Fruit fly (Drosophila melanogaster): ENCODE results near the gene CG31769.

CG31769 gene

DNA sequence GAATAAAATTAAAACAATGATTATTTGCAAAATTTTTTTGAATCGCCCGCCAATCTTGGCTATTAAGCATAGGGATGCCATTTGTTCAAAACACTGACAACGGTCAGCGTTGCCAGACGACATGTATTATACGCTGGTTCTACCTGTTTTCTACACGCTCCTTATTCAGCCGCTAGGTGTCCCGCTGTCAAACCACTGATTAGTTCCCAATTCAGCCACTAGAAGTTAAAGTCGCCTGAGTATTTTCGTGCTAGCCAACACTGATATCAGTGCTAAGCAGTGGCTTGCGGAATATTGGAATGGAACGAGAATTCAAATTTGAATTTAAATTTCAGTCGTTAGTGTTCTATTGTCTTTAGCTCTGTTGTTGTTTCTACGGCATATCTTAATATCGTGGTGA, 15.9 kb downstream of the CG31769 start (continued):
- TF ChIP-seq Bgb (GFP tag; IDR thresholded peaks at IDR 0.05; ENCODE audit: partially characterized antibody) = no peak; the same call in 1 of the 2 replicates
- TF ChIP-seq CG17568 (GFP tag; optimal IDR thresholded peaks at IDR 0.05) = no peak
- TF ChIP-seq CG32532 (GFP tag; IDR thresholded peaks at IDR 0.05) = no peak
- TF ChIP-seq CG6813 (GFP tag; optimal IDR thresholded peaks at IDR 0.05) = no peak
- peak; percentile 43 for TF ChIP-seq CG1602 (GFP tag; optimal IDR thresholded peaks at IDR 0.05)
- TF ChIP-seq ase (GFP tag; IDR thresholded peaks at IDR 0.05) = no peak; the same call in 2 of the 3 replicates
- peak; percentile 13 for TF ChIP-seq CG10209 (GFP tag; optimal IDR thresholded peaks at IDR 0.05)
- TF ChIP-seq Mes4 (GFP tag; optimal IDR thresholded peaks at IDR 0.05) = no peak
- TF ChIP-seq Fer2 (tag; optimal IDR thresholded peaks at IDR 0.05) = no peak
- no peak for TF ChIP-seq rib (GFP tag; IDR thresholded peaks at IDR 0.05)
- no peak for TF ChIP-seq CG18262 (tag; optimal IDR thresholded peaks at IDR 0.05)
- no peak for TF ChIP-seq BEAF-32 (GFP tag; optimal IDR thresholded peaks at IDR 0.05)
- TF ChIP-seq amos (GFP tag; IDR thresholded peaks at IDR 0.05; ENCODE audit: partially characterized antibody) = peak; percentile 74
- no peak for TF ChIP-seq sens-2 (GFP tag; IDR thresholded peaks at IDR 0.05)
- TF ChIP-seq CG42726 (GFP tag; IDR thresholded peaks at IDR 0.05; ENCODE audit: partially characterized antibody) = no peak; the same call in 1 of the 2 replicates
- TF ChIP-seq Hr39 (optimal IDR thresholded peaks at IDR 0.05) = no peak
- no peak for TF ChIP-seq GATAe (GFP tag; conservative IDR thresholded peaks at IDR 0.05)
- TF ChIP-seq CoRest (tag; optimal IDR thresholded peaks at IDR 0.05) = peak; percentile 0
- TF ChIP-seq tll (GFP tag; optimal IDR thresholded peaks at IDR 0.05) = no peak
- no peak for TF ChIP-seq CG16815 (GFP tag; optimal IDR thresholded peaks at IDR 0.05)
- no peak for TF ChIP-seq dm (GFP tag; optimal IDR thresholded peaks at IDR 0.05)
- TF ChIP-seq ttk (GFP tag; IDR thresholded peaks at IDR 0.05) = no peak; the same call in 1 of the 2 replicates
- no peak for TF ChIP-seq Oli (tag; optimal IDR thresholded peaks at IDR 0.05)
- TF ChIP-seq CG4730 (GFP tag; IDR thresholded peaks at IDR 0.05) = no peak
- TF ChIP-seq ash1 (GFP tag; optimal IDR thresholded peaks at IDR 0.05) = no peak
- peak; percentile 61 for TF ChIP-seq Xbp1 (GFP tag; optimal IDR thresholded peaks at IDR 0.05)
- TF ChIP-seq D19B (GFP tag; optimal IDR thresholded peaks at IDR 0.05) = no peak
- peak; percentile 31 for TF ChIP-seq Dip3 (GFP tag; optimal IDR thresholded peaks at IDR 0.05)
- no peak for TF ChIP-seq E2f1 (GFP tag; IDR thresholded peaks at IDR 0.05)
- no peak for TF ChIP-seq CG7987 (GFP tag; optimal IDR thresholded peaks at IDR 0.05)
- peak; percentile 40 for TF ChIP-seq HmgD (GFP tag; optimal IDR thresholded peaks at IDR 0.05)
- no peak for TF ChIP-seq Abd-B (GFP tag; optimal IDR thresholded peaks at IDR 0.05)
- TF ChIP-seq Six4 (GFP tag; optimal IDR thresholded peaks at IDR 0.05) = no peak
- no peak; the same call in 1 of the 2 replicates for TF ChIP-seq gt (GFP tag; IDR thresholded peaks at IDR 0.05)
- no peak for TF ChIP-seq CG10321 (GFP tag; IDR thresholded peaks at IDR 0.05)
- TF ChIP-seq CG7786 (GFP tag; optimal IDR thresholded peaks at IDR 0.05) = peak; percentile 45
- no peak for TF ChIP-seq CG17385 (GFP tag; optimal IDR thresholded peaks at IDR 0.05)
- no peak for TF ChIP-seq crp (GFP tag; optimal IDR thresholded peaks at IDR 0.05)
- no peak for TF ChIP-seq MESR4 (GFP tag; optimal IDR thresholded peaks at IDR 0.05)
- TF ChIP-seq Scr (GFP tag; IDR thresholded peaks at IDR 0.05; ENCODE audit: partially characterized antibody) = no peak
- no peak for TF ChIP-seq CG15073 (GFP tag; optimal IDR thresholded peaks at IDR 0.05)
- peak; percentile 56; the same call in 1 of the 3 replicates for TF ChIP-seq CG11560 (tag; IDR thresholded peaks at IDR 0.05)
- no peak for TF ChIP-seq CG3281 (GFP tag; optimal IDR thresholded peaks at IDR 0.05)
- no peak for TF ChIP-seq CG7556 (GFP tag; optimal IDR thresholded peaks at IDR 0.05)
- 0 out of 3 replicates have a peak, but pooled peaks have one; percentile 28 for TF ChIP-seq HLH4C (GFP tag; IDR thresholded peaks at IDR 0.05; ENCODE audit: partially characterized antibody)
- no peak for TF ChIP-seq slp2 (GFP tag; optimal IDR thresholded peaks at IDR 0.05)
- no peak for TF ChIP-seq schlank (tag; optimal IDR thresholded peaks at IDR 0.05)
- no peak for TF ChIP-seq Elba2 (GFP tag; optimal IDR thresholded peaks at IDR 0.05)
- TF ChIP-seq corto (GFP tag; optimal IDR thresholded peaks at IDR 0.05) = no peak
- no peak for TF ChIP-seq CG10147 (GFP tag; optimal IDR thresholded peaks at IDR 0.05)

Measured in whole organism, embryonic.